Fruit fly (Drosophila melanogaster) S2 (cell line): ENCODE data around the gene Pex7.

Source experiments
- CG8478 ChIP-seq: fragments of >200 bp; optimal IDR thresholded peaks from 2 replicates; lab custom pipeline; 2018
- CTCF ChIP-seq, 2 experiments: fragments of >200 bp; optimal IDR thresholded peaks; 2 replicates each; lab custom pipeline; 2018

DNA sequence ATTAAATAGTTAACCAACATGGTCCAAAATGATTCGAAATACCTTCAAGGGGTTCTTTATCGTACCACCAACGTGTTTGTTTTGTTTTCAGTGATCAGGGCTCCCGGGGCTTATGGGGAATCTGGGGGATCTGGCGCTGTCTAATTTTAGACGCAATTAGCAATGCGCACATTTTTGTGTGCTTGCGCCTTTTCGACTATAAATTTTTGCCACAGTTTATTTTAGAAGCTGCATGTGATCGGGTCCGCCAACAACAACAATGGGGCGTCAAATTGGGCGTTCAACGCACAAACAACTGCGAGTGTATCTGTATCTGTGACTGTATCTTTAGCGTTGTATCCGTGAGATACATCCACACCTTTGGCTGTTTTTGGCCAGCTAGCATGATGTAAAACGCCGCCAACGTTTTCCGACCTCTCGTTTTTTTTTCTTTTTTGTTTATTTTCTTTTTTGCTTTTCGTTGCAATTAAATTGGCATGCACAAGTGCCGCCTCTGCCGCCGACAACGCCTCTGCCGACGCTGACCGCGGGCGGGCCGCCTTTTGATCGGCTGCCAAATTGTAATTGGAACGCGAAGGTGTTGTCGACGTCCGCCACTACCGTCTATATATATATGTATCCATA, 26.5 kb downstream of the Pex7 start:
- TF ChIP-seq CTCF (optimal IDR thresholded peaks at IDR 0.05; lab: Kevin White, UChicago) (no peak), CG8478 (lab: Kevin White, UChicago) (no peak)
